Fruit fly (Drosophila melanogaster): ENCODE measurements around the gene Eip78C.

Gene Eip78C

dm6 chr3L:21256062-21257023 lies 29.9 kb downstream of the Eip78C start (continued):
- TF ChIP-seq CG7372 (GFP tag; IDR thresholded peaks at IDR 0.05): no peak
- TF ChIP-seq CG11093 (GFP tag; IDR thresholded peaks at IDR 0.05): no peak
- TF ChIP-seq sd (tag; optimal IDR thresholded peaks at IDR 0.05): peak; percentile 78
- TF ChIP-seq pzg (GFP tag; optimal IDR thresholded peaks at IDR 0.05): no peak
- TF ChIP-seq PHDP (tag; optimal IDR thresholded peaks at IDR 0.05): no peak
- no peak for TF ChIP-seq CG2199 (GFP tag; IDR thresholded peaks at IDR 0.05)
- TF ChIP-seq CG14441 (GFP tag; IDR thresholded peaks at IDR 0.05): no peak
- no peak for TF ChIP-seq CG2889 (GFP tag; IDR thresholded peaks at IDR 0.05)
- TF ChIP-seq CG13775 (GFP tag; optimal IDR thresholded peaks at IDR 0.05): no peak
- TF ChIP-seq Hmx (GFP tag; optimal IDR thresholded peaks at IDR 0.05): no peak
- TF ChIP-seq BEAF-32 (GFP tag; optimal IDR thresholded peaks at IDR 0.05): no peak
- TF ChIP-seq nmo (GFP tag; optimal IDR thresholded peaks at IDR 0.05): no peak
- TF ChIP-seq Dek (tag; optimal IDR thresholded peaks at IDR 0.05): no peak
- TF ChIP-seq NC2α (GFP tag; optimal IDR thresholded peaks at IDR 0.05): no peak
- no peak for TF ChIP-seq inv (GFP tag; IDR thresholded peaks at IDR 0.05; ENCODE audit: partially characterized antibody)
- no peak for TF ChIP-seq CG2129 (GFP tag; IDR thresholded peaks at IDR 0.05; ENCODE audit: partially characterized antibody)
- peak in 1 of 2 experiments; percentile 69 for TF ChIP-seq Hr78 (GFP tag; optimal IDR thresholded peaks at IDR 0.05)
- no peak for TF ChIP-seq CG15269 (tag; optimal IDR thresholded peaks at IDR 0.05)
- no peak for TF ChIP-seq Taf1 (GFP tag; IDR thresholded peaks at IDR 0.05)
- TF ChIP-seq CG33213 (GFP tag; optimal IDR thresholded peaks at IDR 0.05): no peak
- no peak for TF ChIP-seq trem (tag; optimal IDR thresholded peaks at IDR 0.05)
- TF ChIP-seq pfk (GFP tag; optimal IDR thresholded peaks at IDR 0.05): no peak
- TF ChIP-seq CG18599 (GFP tag; optimal IDR thresholded peaks at IDR 0.05): no peak
- peak; percentile 32 for TF ChIP-seq bigmax (GFP tag; optimal IDR thresholded peaks at IDR 0.05)
- no peak for TF ChIP-seq CG14860 (GFP tag; IDR thresholded peaks at IDR 0.05; ENCODE audit: partially characterized antibody)
- no peak for TF ChIP-seq insv (GFP tag; optimal IDR thresholded peaks at IDR 0.05)
- peak; percentile 62; the same call in 1 of the 2 replicates for TF ChIP-seq Awh (GFP tag; IDR thresholded peaks at IDR 0.05)
- TF ChIP-seq Usf (GFP tag; optimal IDR thresholded peaks at IDR 0.05): no peak
- TF ChIP-seq wor (GFP tag; IDR thresholded peaks at IDR 0.05): no peak
- TF ChIP-seq cwo (GFP tag; optimal IDR thresholded peaks at IDR 0.05): no peak
- TF ChIP-seq en (GFP tag; optimal IDR thresholded peaks at IDR 0.05): no peak
- no peak for TF ChIP-seq Doc2 (GFP tag; IDR thresholded peaks at IDR 0.05)
- no peak for TF ChIP-seq cg (GFP tag; optimal IDR thresholded peaks at IDR 0.05)
- no peak for TF ChIP-seq CG6813 (GFP tag; optimal IDR thresholded peaks at IDR 0.05)
- TF ChIP-seq Max (GFP tag; optimal IDR thresholded peaks at IDR 0.05): no peak
- no peak for TF ChIP-seq dm (GFP tag; optimal IDR thresholded peaks at IDR 0.05)
- TF ChIP-seq Dip3 (GFP tag; optimal IDR thresholded peaks at IDR 0.05): no peak
- no peak for TF ChIP-seq lola (GFP tag; optimal IDR thresholded peaks at IDR 0.05)
- no peak for TF ChIP-seq CG4820 (GFP tag; optimal IDR thresholded peaks at IDR 0.05)
- no peak for TF ChIP-seq HLHmδ (GFP tag; optimal IDR thresholded peaks at IDR 0.05)
- no peak for TF ChIP-seq nau (GFP tag; optimal IDR thresholded peaks at IDR 0.05)
- no peak for TF ChIP-seq tio (GFP tag; optimal IDR thresholded peaks at IDR 0.05)
- TF ChIP-seq ash1 (GFP tag; optimal IDR thresholded peaks at IDR 0.05): no peak
- TF ChIP-seq Gug (GFP tag; IDR thresholded peaks at IDR 0.05): no peak
- no peak for TF ChIP-seq CG34224 (GFP tag; IDR thresholded peaks at IDR 0.05; ENCODE audit: partially characterized antibody)
- peak in 1 of 2 experiments; percentile 16 for TF ChIP-seq Hr51 (GFP tag; optimal IDR thresholded peaks at IDR 0.05)
- no peak for TF ChIP-seq CG8089 (GFP tag; optimal IDR thresholded peaks at IDR 0.05)

Data from whole organism, embryonic.